Fruit fly (Drosophila melanogaster) whole organism, embryonic: ENCODE measurements around the gene CG4452.

Experiments
- Asciz ChIP-seq: fragments of 200-800 bp; sonication (Bioruptor generic); optimal IDR thresholded peaks from 2 replicates; lab custom pipeline; 2017; ENCODE audit warnings: missing biosample characterization, mild to moderate bottlenecking, missing genetic modification characterization, missing genetic modification reagents
- Bteb2 ChIP-seq: fragments of 200-800 bp; sonication (Bioruptor generic); optimal IDR thresholded peaks from 2 replicates; lab custom pipeline; 2016; ENCODE audit warnings: missing biosample characterization, missing genetic modification characterization
- CG10209 ChIP-seq: fragments of 200-800 bp; sonication (Bioruptor generic); optimal IDR thresholded peaks from 3 replicates; lab custom pipeline; 2017; ENCODE audit warnings: missing biosample characterization, mild to moderate bottlenecking, missing genetic modification characterization, missing genetic modification reagents
- CG10654 ChIP-seq: fragments of 200-800 bp; sonication (Bioruptor generic); optimal IDR thresholded peaks from 2 replicates; lab custom pipeline; 2016; ENCODE audit warnings: missing biosample characterization, missing genetic modification characterization
- CG11456 ChIP-seq: fragments of 200-800 bp; sonication (Bioruptor generic); IDR thresholded peaks from 3 replicates; pipeline ENCODE4 v1.3.6; 2022; ENCODE audit warnings: missing biosample characterization, missing genetic modification characterization
- CG12071 ChIP-seq: fragments of 200-800 bp; sonication (Bioruptor generic); optimal IDR thresholded peaks from 3 replicates; lab custom pipeline; 2018; ENCODE audit warnings: missing biosample characterization, mild to moderate bottlenecking, missing genetic modification characterization
- CG12104 ChIP-seq: fragments of 200-800 bp; sonication (Bioruptor generic); optimal IDR thresholded peaks from 3 replicates; lab custom pipeline; 2016; ENCODE audit warnings: missing biosample characterization, missing genetic modification characterization
- CG12659 ChIP-seq: fragments of 200-800 bp; sonication (Bioruptor generic); optimal IDR thresholded peaks from 3 replicates; lab custom pipeline; 2017; ENCODE audit warnings: mild to moderate bottlenecking, missing biosample characterization, missing genetic modification reagents, missing genetic modification characterization
- CG13775 ChIP-seq: fragments of 200-800 bp; sonication (Bioruptor generic); optimal IDR thresholded peaks from 3 replicates; lab custom pipeline; 2017; ENCODE audit warnings: missing biosample characterization, mild to moderate bottlenecking, missing genetic modification characterization
- CG14441 ChIP-seq: fragments of 200-800 bp; sonication (Bioruptor generic); IDR thresholded peaks from 2 replicates; pipeline ENCODE4 v1.3.6; 2022; ENCODE audit warnings: missing biosample characterization, missing genetic modification characterization
- CG17359 ChIP-seq: fragments of 200-800 bp; sonication (Bioruptor generic); optimal IDR thresholded peaks from 3 replicates; lab custom pipeline; 2018; ENCODE audit warnings: missing biosample characterization, mild to moderate bottlenecking, missing genetic modification characterization, moderate library complexity
- CG2889 ChIP-seq: fragments of 200-800 bp; sonication (Bioruptor generic); IDR thresholded peaks from 3 replicates; pipeline ENCODE4 v1.3.6; 2022; ENCODE audit warnings: missing biosample characterization, missing genetic modification characterization
- CG32767 ChIP-seq: fragments of 200-800 bp; sonication (Bioruptor generic); IDR thresholded peaks from 2 replicates; pipeline ENCODE4 v1.3.6; 2022; ENCODE audit warnings: missing biosample characterization, missing genetic modification characterization
- CG34224 ChIP-seq: fragments of 200-800 bp; sonication (Bioruptor generic); IDR thresholded peaks from 3 replicates; pipeline ENCODE4 v1.3.6; 2022; ENCODE audit warnings: missing biosample characterization, missing genetic modification characterization; ENCODE audit not compliant: partially characterized antibody
- CG4282 ChIP-seq: fragments of 200-800 bp; sonication (Bioruptor generic); optimal IDR thresholded peaks from 2 replicates; lab custom pipeline; 2016; ENCODE audit warnings: missing biosample characterization, missing genetic modification characterization
- CG6689 ChIP-seq: fragments of 200-800 bp; sonication (Bioruptor generic); IDR thresholded peaks from 2 replicates; pipeline ENCODE4 v1.3.6; 2022; ENCODE audit warnings: missing biosample characterization, missing genetic modification characterization
- CG7839 ChIP-seq: fragments of 200-800 bp; sonication (Bioruptor generic); optimal IDR thresholded peaks from 3 replicates; lab custom pipeline; 2018; ENCODE audit warnings: missing biosample characterization, mild to moderate bottlenecking, missing genetic modification characterization, moderate library complexity
- CG8290 ChIP-seq, 3 experiments: fragments of 200-800 bp; sonication (Bioruptor generic); optimal IDR thresholded peaks; 2 replicates each; lab custom pipeline; 2016 to 2019; ENCODE audit warnings: missing biosample characterization in 3 of 3, missing genetic modification characterization in 3 of 3, mild to moderate bottlenecking in 2 of 3, moderate library complexity in 1 of 3
- CG8388 ChIP-seq: fragments of 200-800 bp; sonication (Bioruptor generic); optimal IDR thresholded peaks from 2 replicates; lab custom pipeline; 2019; ENCODE audit warnings: missing biosample characterization, mild to moderate bottlenecking, missing genetic modification characterization, moderate library complexity
- CG9215 ChIP-seq: fragments of 200-800 bp; sonication (Bioruptor generic); IDR thresholded peaks from 2 replicates; pipeline ENCODE4 v1.3.6; 2022; ENCODE audit warnings: missing biosample characterization, missing genetic modification characterization
- CG9437 ChIP-seq: fragments of 200-800 bp; sonication (Bioruptor generic); optimal IDR thresholded peaks from 2 replicates; lab custom pipeline; 2018; ENCODE audit warnings: missing biosample characterization, mild to moderate bottlenecking, missing genetic modification characterization
- CTCF ChIP-seq: fragments of 200-800 bp; sonication (Bioruptor generic); optimal IDR thresholded peaks from 2 replicates; lab custom pipeline; 2017; ENCODE audit warnings: missing biosample characterization, mild to moderate bottlenecking, missing genetic modification characterization, moderate library complexity
- D19A ChIP-seq: fragments of 200-800 bp; optimal IDR thresholded peaks from 3 replicates; lab custom pipeline; 2019; ENCODE audit warnings: missing biosample characterization, mild to moderate bottlenecking, missing genetic modification characterization, moderate library complexity
- Dek ChIP-seq: fragments of 200-800 bp; sonication (Bioruptor generic); optimal IDR thresholded peaks from 3 replicates; lab custom pipeline; 2019; ENCODE audit warnings: missing biosample characterization, mild to moderate bottlenecking, missing genetic modification characterization, moderate library complexity
- Dll ChIP-seq: fragments of 200-800 bp; sonication (Bioruptor generic); IDR thresholded peaks from 4 replicates; pipeline ENCODE4 v1.3.6; 2022; ENCODE audit warnings: missing biosample characterization, missing genetic modification characterization; ENCODE audit not compliant: partially characterized antibody
- Doc3 ChIP-seq: fragments of 200-800 bp; sonication (Bioruptor generic); IDR thresholded peaks from 3 replicates; pipeline ENCODE4 v1.3.6; 2022; ENCODE audit warnings: missing biosample characterization, missing genetic modification characterization; ENCODE audit not compliant: partially characterized antibody
- E2f2 ChIP-seq: fragments of 200-800 bp; sonication (Bioruptor generic); IDR thresholded peaks from 2 replicates; pipeline ENCODE4 v1.3.6; 2022; ENCODE audit warnings: missing biosample characterization, missing genetic modification characterization
- Fer1 ChIP-seq: fragments of 200-800 bp; sonication (Bioruptor generic); optimal IDR thresholded peaks from 2 replicates; lab custom pipeline; 2017; ENCODE audit warnings: missing biosample characterization, mild to moderate bottlenecking, missing genetic modification characterization
- Hsf ChIP-seq: fragments of 200-800 bp; sonication (Bioruptor generic); optimal IDR thresholded peaks from 3 replicates; lab custom pipeline; 2016; ENCODE audit warnings: missing biosample characterization, missing genetic modification characterization
- MBD-R2 ChIP-seq: fragments of 200-800 bp; sonication (Bioruptor generic); IDR thresholded peaks from 2 replicates; pipeline ENCODE4 v1.3.6; 2022; ENCODE audit warnings: missing biosample characterization, missing genetic modification characterization
- Myb ChIP-seq: fragments of 200-800 bp; sonication (Bioruptor generic); optimal IDR thresholded peaks from 2 replicates; lab custom pipeline; 2016; ENCODE audit warnings: missing biosample characterization, missing genetic modification characterization
- PHDP ChIP-seq: fragments of 200-800 bp; sonication (Bioruptor generic); optimal IDR thresholded peaks from 3 replicates; lab custom pipeline; 2018; ENCODE audit warnings: missing biosample characterization, mild to moderate bottlenecking, missing genetic modification characterization, moderate library complexity
- Rfx ChIP-seq: fragments of 200-800 bp; sonication (Bioruptor generic); IDR thresholded peaks from 2 replicates; pipeline ENCODE4 v1.3.6; 2022; ENCODE audit warnings: missing biosample characterization, missing genetic modification characterization
- Sry-δ ChIP-seq: fragments of 200-800 bp; sonication (Bioruptor generic); optimal IDR thresholded peaks from 2 replicates; lab custom pipeline; 2016; ENCODE audit warnings: missing biosample characterization, missing genetic modification characterization
- TFAM ChIP-seq: fragments of 200-800 bp; sonication (Bioruptor generic); optimal IDR thresholded peaks from 2 replicates; lab custom pipeline; 2017; ENCODE audit warnings: missing biosample characterization, missing genetic modification characterization, inconsistent platforms
- amos ChIP-seq: fragments of 200-800 bp; sonication (Bioruptor generic); IDR thresholded peaks from 2 replicates; pipeline ENCODE4 v1.3.6; 2022; ENCODE audit warnings: missing biosample characterization, missing genetic modification characterization; ENCODE audit not compliant: partially characterized antibody
- az2 ChIP-seq: fragments of 200-800 bp; sonication (Bioruptor generic); optimal IDR thresholded peaks from 3 replicates; lab custom pipeline; 2016; ENCODE audit warnings: missing biosample characterization, missing genetic modification characterization
- dmrt11E ChIP-seq: fragments of 200-800 bp; sonication (Bioruptor generic); optimal IDR thresholded peaks from 3 replicates; lab custom pipeline; 2018; ENCODE audit warnings: missing biosample characterization, mild to moderate bottlenecking, missing genetic modification characterization, moderate library complexity
- dpn ChIP-seq, 2 experiments: fragments of 200-800 bp; sonication (Bioruptor generic); optimal IDR thresholded peaks; 3 replicates each; lab custom pipeline; 2016; ENCODE audit warnings: missing biosample characterization in 2 of 2, missing genetic modification characterization in 2 of 2
- dysf ChIP-seq: fragments of 200-800 bp; sonication (Bioruptor generic); IDR thresholded peaks from 3 replicates; pipeline ENCODE4 v1.3.6; 2022; ENCODE audit warnings: missing biosample characterization, missing genetic modification characterization
- ewg ChIP-seq: fragments of 200-800 bp; sonication (Bioruptor generic); optimal IDR thresholded peaks from 3 replicates; lab custom pipeline; 2017; ENCODE audit warnings: mild to moderate bottlenecking, missing biosample characterization, missing genetic modification reagents, missing genetic modification characterization
- gem ChIP-seq: fragments of 200-800 bp; sonication (Bioruptor generic); optimal IDR thresholded peaks from 2 replicates; lab custom pipeline; 2019; ENCODE audit warnings: missing biosample characterization, mild to moderate bottlenecking, missing genetic modification characterization, moderate library complexity
- insv ChIP-seq, 2 experiments: fragments of 200-800 bp; sonication (Bioruptor generic); optimal IDR thresholded peaks; 3 replicates each; lab custom pipeline; 2016 to 2018; ENCODE audit warnings: missing biosample characterization in 2 of 2, missing genetic modification characterization in 2 of 2
- ken ChIP-seq: fragments of 200-800 bp; sonication (Bioruptor generic); IDR thresholded peaks from 3 replicates; pipeline ENCODE4 v1.3.6; 2022; ENCODE audit warnings: missing biosample characterization, missing genetic modification characterization
- org-1 ChIP-seq: fragments of 200-800 bp; sonication (Bioruptor generic); optimal IDR thresholded peaks from 2 replicates; lab custom pipeline; 2017; ENCODE audit warnings: missing biosample characterization, missing genetic modification characterization
- salm ChIP-seq: fragments of 200-800 bp; sonication (Bioruptor generic); optimal IDR thresholded peaks from 2 replicates; lab custom pipeline; 2018; ENCODE audit warnings: missing biosample characterization, mild to moderate bottlenecking, missing genetic modification characterization
- ssp ChIP-seq: fragments of 200-800 bp; sonication (Bioruptor generic); IDR thresholded peaks from 2 replicates; pipeline ENCODE4 v1.3.6; 2022; ENCODE audit warnings: missing biosample characterization, missing genetic modification characterization
- zen ChIP-seq: fragments of 200-800 bp; sonication (Bioruptor generic); optimal IDR thresholded peaks from 3 replicates; lab custom pipeline; 2018; ENCODE audit warnings: missing biosample characterization, mild to moderate bottlenecking, missing genetic modification characterization, moderate library complexity
- zfh1 ChIP-seq: fragments of 200-800 bp; sonication (Bioruptor generic); IDR thresholded peaks from 3 replicates; pipeline ENCODE4 v1.3.6; 2022; ENCODE audit warnings: missing biosample characterization, missing genetic modification characterization

Gene CG4452

DNA sequence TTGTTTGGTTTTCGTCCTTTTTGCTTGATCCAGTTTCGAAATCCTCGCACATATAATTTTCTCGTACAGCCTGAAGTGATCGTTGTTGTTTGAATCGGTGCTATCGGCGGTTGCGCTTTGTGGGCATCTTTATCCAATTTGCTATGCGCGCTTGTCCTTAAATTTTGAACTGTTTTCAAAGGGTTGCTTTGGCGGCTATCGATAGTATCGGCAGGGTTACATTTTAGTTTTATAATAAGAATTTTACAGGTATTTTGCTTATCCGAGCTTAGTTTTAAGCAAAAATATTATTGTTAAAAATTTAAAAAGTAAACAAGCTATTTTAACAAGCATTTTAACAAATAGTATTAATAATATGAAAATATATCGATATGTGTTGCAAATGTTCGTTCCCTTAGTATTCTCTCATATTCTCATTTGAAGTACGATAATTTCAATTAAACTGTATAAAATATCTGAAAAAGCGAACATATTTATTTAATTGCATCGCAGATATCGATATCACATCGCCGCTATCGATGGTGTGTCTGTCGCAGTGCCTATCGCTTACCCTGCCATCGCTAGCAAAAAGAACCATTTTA lies at the start of gene CG4452, which contains the start of gene Klp67A:
Gene CG4452 (plus strand): TSS at position 528 of the 581 bp plus-strand sequence.
Gene Klp67A (minus strand): TSS at position 197 of the 581 bp plus-strand sequence.
- TF ChIP-seq CG7839 (tag; lab: Kevin White, UChicago) (peak; percentile 46), CG4282 (no peak), CG9215 (0 out of 2 replicates have a peak, but pooled peaks have one; percentile 24), dysf (GFP tag; lab: Robert Waterston, UW) (peak; percentile 34; the same call in 2 of the 3 replicates), CG9437 (GFP tag; lab: Kevin White, UChicago) (peak; percentile 70), Rfx (peak; percentile 52), Bteb2 (peak; percentile 15), Asciz (no peak), ssp (GFP tag; lab: Robert Waterston, UW) (peak; percentile 4; the same call in 1 of the 2 replicates), Hsf (GFP tag; lab: Kevin White, UChicago) (peak; percentile 48), dmrt11E (tag; lab: Kevin White, UChicago) (peak; percentile 63), salm (peak; percentile 13), CG8290 (GFP tag; optimal IDR thresholded peaks at IDR 0.05; lab: Kevin White, UChicago) (peak; percentile 43), CG8290 (tag; optimal IDR thresholded peaks at IDR 0.05; lab: Kevin White, UChicago) (peak in 1 of 2 experiments; percentile 63), zen (tag; lab: Kevin White, UChicago) (peak; percentile 69), amos (GFP tag; lab: Robert Waterston, UW) (peak; percentile 87), CG13775 (peak; percentile 73), CG11456 (GFP tag; lab: Robert Waterston, UW) (0 out of 3 replicates have a peak, but pooled peaks have one; percentile 4), dpn (GFP tag; optimal IDR thresholded peaks at IDR 0.05; lab: Kevin White, UChicago) (peak in 1 of 2 experiments; percentile 26), CG17359 (tag; lab: Kevin White, UChicago) (peak; percentile 4), Sry-δ (GFP tag; lab: Kevin White, UChicago) (peak; percentile 88), CG32767 (GFP tag; lab: Robert Waterston, UW) (no peak), zfh1 (0 out of 3 replicates have a peak, but pooled peaks have one; percentile 18), CG12659 (peak; percentile 79), ken (GFP tag; lab: Robert Waterston, UW) (0 out of 3 replicates have a peak, but pooled peaks have one; percentile 5), Myb (GFP tag; lab: Kevin White, UChicago) (peak; percentile 61), Dll (GFP tag; lab: Robert Waterston, UW) (peak; percentile 96), gem (tag; lab: Kevin White, UChicago) (no peak), CG34224 (peak; percentile 89), CG12071 (no peak), CG8388 (GFP tag; lab: Kevin White, UChicago) (peak; percentile 28), CG2889 (GFP tag; lab: Robert Waterston, UW) (0 out of 3 replicates have a peak, but pooled peaks have one; percentile 45), PHDP (tag; lab: Kevin White, UChicago) (peak; percentile 47), D19A (tag; lab: Kevin White, UChicago) (peak; percentile 3), Doc3 (peak; percentile 92), MBD-R2 (GFP tag; lab: Robert Waterston, UW) (0 out of 2 replicates have a peak, but pooled peaks have one; percentile 37), ewg (peak; percentile 50), az2 (GFP tag; lab: Kevin White, UChicago) (peak; percentile 38), CTCF (GFP tag; lab: Kevin White, UChicago) (no peak), CG10654 (GFP tag; lab: Kevin White, UChicago) (peak; percentile 20), insv (GFP tag; optimal IDR thresholded peaks at IDR 0.05; lab: Kevin White, UChicago) (peak in 1 of 2 experiments; percentile 39), CG12104 (GFP tag; lab: Kevin White, UChicago) (peak; percentile 21), CG10209 (GFP tag; lab: Kevin White, UChicago) (no peak), Fer1 (GFP tag; lab: Kevin White, UChicago) (peak; percentile 16), TFAM (no peak), CG6689 (peak; percentile 25; the same call in 1 of the 2 replicates), org-1 (no peak), Dek (peak; percentile 27), E2f2 (GFP tag; lab: Robert Waterston, UW) (peak; percentile 69; the same call in 1 of the 2 replicates), CG14441 (GFP tag; lab: Robert Waterston, UW) (0 out of 2 replicates have a peak, but pooled peaks have one; percentile 13)
